Worm (Caenorhabditis elegans) whole organism, mixed stage, embryonic: ENCODE results near the gene lam-1.

Source experiments
- ces-1 ChIP-seq: fragments of 150-350 bp; optimal IDR thresholded peaks from 2 replicates; lab custom pipeline; 2014; ENCODE audit warnings: missing biosample characterization, missing genetic modification reagents, missing genetic modification characterization
- nhr-28 ChIP-seq: fragments of 150-350 bp; optimal IDR thresholded peaks from 2 replicates; lab custom pipeline; 2014; ENCODE audit warnings: missing biosample characterization, missing genetic modification characterization
- ztf-11 ChIP-seq: fragments of 150-350 bp; optimal IDR thresholded peaks from 2 replicates; lab custom pipeline; 2014; ENCODE audit warnings: missing biosample characterization, missing genetic modification characterization

ce11 chrIV:5149793-5150192 lies 23.3 kb upstream of the lam-1 start, which contains the start of gene C24D10.5:
- TF ChIP-seq nhr-28 (tag; lab: Kevin White, UChicago) (no peak), ztf-11 (no peak), ces-1 (GFP tag; lab: Kevin White, UChicago) (no peak)
